Fruit fly (Drosophila melanogaster): ENCODE data around the gene CG14691.

DNA sequence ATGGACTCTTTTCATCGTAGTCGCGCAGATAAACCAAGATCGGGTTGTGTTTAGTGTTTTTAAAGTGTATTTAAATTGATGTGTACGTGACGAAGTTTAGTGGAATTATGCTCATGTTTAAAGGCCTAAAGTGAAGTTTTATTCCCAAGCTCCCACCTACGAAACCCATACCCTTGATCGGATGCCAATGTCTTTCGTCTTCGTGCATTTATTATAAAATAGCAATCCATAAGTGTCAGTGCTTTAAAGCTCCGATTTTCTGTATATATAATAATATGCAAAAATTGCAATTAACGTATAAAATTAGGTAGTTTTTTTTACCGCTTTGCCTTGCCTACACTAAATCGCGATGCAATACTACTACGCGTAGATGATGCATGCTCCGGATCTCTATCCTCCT lies 50.5 kb downstream of the CG14691 start, which contains the start of gene CG31391:
- TF ChIP-seq Ets98B (GFP tag; IDR thresholded peaks at IDR 0.05) (no peak), CG13204 (GFP tag; optimal IDR thresholded peaks at IDR 0.05) (no peak), D1 (tag; optimal IDR thresholded peaks at IDR 0.05) (no peak), CG17806 (tag; optimal IDR thresholded peaks at IDR 0.05) (no peak), EcR (GFP tag; optimal IDR thresholded peaks at IDR 0.05) (no peak), gl (tag; optimal IDR thresholded peaks at IDR 0.05) (no peak), CG12605 (GFP tag; IDR thresholded peaks at IDR 0.05) (no peak), CG9948 (tag; optimal IDR thresholded peaks at IDR 0.05) (no peak)
